Worm (Caenorhabditis elegans): Measurements from ENCODE around the gene R10E9.2.

ce11 chrIII:4012036-4012435 lies 47.9 kb upstream of the R10E9.2 start, which contains the start of gene C36E8.4:
- TF ChIP-seq elt-3 (tag; optimal IDR thresholded peaks at IDR 0.05) (no peak), nhr-11 (tag; optimal IDR thresholded peaks at IDR 0.05) (no peak), snpc-4 (tag; optimal IDR thresholded peaks at IDR 0.05) (no peak), nhr-10 (tag; optimal IDR thresholded peaks at IDR 0.05) (no peak)

All from whole organism, L2 larva.